Fruit fly (Drosophila melanogaster) whole organism, embryonic: Measurements from ENCODE around the gene CG33687.

Experiments used
- ATbp ChIP-seq: fragments of 200-800 bp; sonication (Bioruptor generic); optimal IDR thresholded peaks from 2 replicates; lab custom pipeline; 2017; ENCODE audit warnings: missing biosample characterization, mild to moderate bottlenecking, missing genetic modification characterization, missing genetic modification reagents
- Atf-2 ChIP-seq: fragments of 200-800 bp; sonication (Bioruptor generic); optimal IDR thresholded peaks from 2 replicates; lab custom pipeline; 2016; ENCODE audit warnings: missing biosample characterization, missing genetic modification characterization
- Atf3 ChIP-seq: fragments of 200-800 bp; sonication (Bioruptor generic); optimal IDR thresholded peaks from 3 replicates; lab custom pipeline; 2016; ENCODE audit warnings: missing biosample characterization, missing genetic modification characterization
- Bdp1 ChIP-seq: fragments of 200-800 bp; sonication (Bioruptor generic); optimal IDR thresholded peaks from 3 replicates; lab custom pipeline; 2016; ENCODE audit warnings: missing biosample characterization, missing genetic modification characterization
- Blimp-1 ChIP-seq: fragments of 200-800 bp; sonication (Bioruptor generic); optimal IDR thresholded peaks from 3 replicates; lab custom pipeline; 2018; ENCODE audit warnings: missing biosample characterization, missing genetic modification characterization, mild to moderate bottlenecking, moderate library complexity, missing genetic modification reagents
- C15 ChIP-seq: fragments of 200-800 bp; sonication (Bioruptor generic); IDR thresholded peaks from 3 replicates; pipeline ENCODE4 v1.3.6; 2022; ENCODE audit warnings: missing biosample characterization, missing genetic modification characterization
- CG11093 ChIP-seq: fragments of 200-800 bp; sonication (Bioruptor generic); IDR thresholded peaks from 3 replicates; pipeline ENCODE4 v1.3.6; 2022; ENCODE audit warnings: missing biosample characterization, missing genetic modification characterization
- CG11398 ChIP-seq: fragments of 200-800 bp; sonication (Bioruptor generic); optimal IDR thresholded peaks from 2 replicates; lab custom pipeline; 2016; ENCODE audit warnings: missing biosample characterization, missing genetic modification characterization
- CG11560 ChIP-seq: fragments of 200-800 bp; sonication (Bioruptor generic); IDR thresholded peaks from 3 replicates; pipeline ENCODE4 v1.3.6; 2022; ENCODE audit warnings: missing biosample characterization, missing genetic modification characterization
- CG12659 ChIP-seq: fragments of 200-800 bp; sonication (Bioruptor generic); optimal IDR thresholded peaks from 3 replicates; lab custom pipeline; 2017; ENCODE audit warnings: mild to moderate bottlenecking, missing biosample characterization, missing genetic modification reagents, missing genetic modification characterization
- CG12769 ChIP-seq: fragments of 200-800 bp; sonication (Bioruptor generic); optimal IDR thresholded peaks from 2 replicates; lab custom pipeline; 2019; ENCODE audit warnings: missing biosample characterization, mild to moderate bottlenecking, missing genetic modification characterization, moderate library complexity
- CG17802 ChIP-seq: fragments of 200-800 bp; sonication (Bioruptor generic); optimal IDR thresholded peaks from 2 replicates; lab custom pipeline; 2018; ENCODE audit warnings: missing biosample characterization, mild to moderate bottlenecking, missing genetic modification characterization, moderate library complexity
- CG17829 ChIP-seq: fragments of 200-800 bp; optimal IDR thresholded peaks from 2 replicates; lab custom pipeline; 2019; ENCODE audit warnings: missing biosample characterization, mild to moderate bottlenecking, missing genetic modification characterization, moderate library complexity
- CG18011 ChIP-seq: fragments of 200-800 bp; sonication (Bioruptor generic); optimal IDR thresholded peaks from 2 replicates; lab custom pipeline; 2017; ENCODE audit warnings: missing biosample characterization, missing genetic modification characterization, mild to moderate bottlenecking, moderate library complexity, missing genotype
- CG18619 ChIP-seq: fragments of 200-800 bp; sonication (Bioruptor generic); optimal IDR thresholded peaks from 3 replicates; lab custom pipeline; 2017; ENCODE audit warnings: missing biosample characterization, mild to moderate bottlenecking, missing genetic modification characterization
- CG31388 ChIP-seq: fragments of 200-800 bp; sonication (Bioruptor generic); optimal IDR thresholded peaks from 2 replicates; lab custom pipeline; 2016; ENCODE audit warnings: missing biosample characterization, missing genetic modification characterization
- CG3163 ChIP-seq: fragments of 200-800 bp; sonication (Bioruptor generic); optimal IDR thresholded peaks from 3 replicates; lab custom pipeline; 2016; ENCODE audit warnings: missing biosample characterization, missing genetic modification characterization
- CG32532 ChIP-seq: fragments of 200-800 bp; sonication (Bioruptor generic); IDR thresholded peaks from 2 replicates; pipeline ENCODE4 v1.3.6; 2022; ENCODE audit warnings: missing biosample characterization, missing genetic modification characterization
- CG32767 ChIP-seq: fragments of 200-800 bp; sonication (Bioruptor generic); IDR thresholded peaks from 2 replicates; pipeline ENCODE4 v1.3.6; 2022; ENCODE audit warnings: missing biosample characterization, missing genetic modification characterization
- CG3281 ChIP-seq: fragments of 200-800 bp; sonication (Bioruptor generic); optimal IDR thresholded peaks from 3 replicates; lab custom pipeline; 2017; ENCODE audit warnings: missing biosample characterization, mild to moderate bottlenecking, missing genetic modification characterization
- CG6683 ChIP-seq: fragments of 200-800 bp; sonication (Bioruptor generic); optimal IDR thresholded peaks from 2 replicates; lab custom pipeline; 2017; ENCODE audit warnings: missing biosample characterization, mild to moderate bottlenecking, missing genetic modification characterization, missing genetic modification reagents
- CG7928 ChIP-seq: fragments of 200-800 bp; sonication (Bioruptor generic); optimal IDR thresholded peaks from 2 replicates; lab custom pipeline; 2017; ENCODE audit warnings: missing biosample characterization, mild to moderate bottlenecking, missing genetic modification characterization
- CG7987 ChIP-seq: fragments of 200-800 bp; sonication (Bioruptor generic); optimal IDR thresholded peaks from 2 replicates; lab custom pipeline; 2018; ENCODE audit warnings: missing biosample characterization, mild to moderate bottlenecking, missing genetic modification characterization, moderate library complexity
- CG8089 ChIP-seq: fragments of 200-800 bp; sonication (Bioruptor generic); optimal IDR thresholded peaks from 3 replicates; lab custom pipeline; 2016; ENCODE audit warnings: missing biosample characterization, missing genetic modification characterization
- CG8281 ChIP-seq: fragments of 200-800 bp; sonication (Bioruptor generic); optimal IDR thresholded peaks from 2 replicates; lab custom pipeline; 2018; ENCODE audit warnings: missing biosample characterization, mild to moderate bottlenecking, missing genetic modification characterization, moderate library complexity
- CG9215 ChIP-seq: fragments of 200-800 bp; sonication (Bioruptor generic); IDR thresholded peaks from 2 replicates; pipeline ENCODE4 v1.3.6; 2022; ENCODE audit warnings: missing biosample characterization, missing genetic modification characterization
- CG9817 ChIP-seq: fragments of 200-800 bp; sonication (Bioruptor generic); optimal IDR thresholded peaks from 2 replicates; lab custom pipeline; 2018; ENCODE audit warnings: missing biosample characterization, mild to moderate bottlenecking, missing genetic modification characterization, moderate library complexity
- Dp ChIP-seq: fragments of 200-800 bp; sonication (Bioruptor generic); optimal IDR thresholded peaks from 2 replicates; lab custom pipeline; 2018; ENCODE audit warnings: missing biosample characterization, mild to moderate bottlenecking, missing genetic modification characterization, moderate library complexity
- Lpt ChIP-seq: fragments of >200 bp; optimal IDR thresholded peaks from 2 replicates; lab custom pipeline; 2018; ENCODE audit warnings: missing biosample characterization, missing genetic modification characterization
- Mrtf ChIP-seq: fragments of 200-800 bp; sonication (Bioruptor generic); IDR thresholded peaks from 3 replicates; pipeline ENCODE4 v1.3.6; 2022; ENCODE audit warnings: missing biosample characterization, missing genetic modification characterization
- Nf-YA ChIP-seq: fragments of 200-800 bp; sonication (Bioruptor generic); IDR thresholded peaks from 2 replicates; pipeline ENCODE4 v1.3.6; 2022; ENCODE audit warnings: missing biosample characterization, missing genetic modification characterization
- Opbp ChIP-seq: fragments of 200-800 bp; sonication (Bioruptor generic); IDR thresholded peaks from 3 replicates; pipeline ENCODE4 v1.3.6; 2022; ENCODE audit warnings: missing biosample characterization, missing genetic modification characterization; ENCODE audit not compliant: partially characterized antibody
- PHDP ChIP-seq: fragments of 200-800 bp; sonication (Bioruptor generic); optimal IDR thresholded peaks from 3 replicates; lab custom pipeline; 2018; ENCODE audit warnings: missing biosample characterization, mild to moderate bottlenecking, missing genetic modification characterization, moderate library complexity
- Sry-δ ChIP-seq: fragments of 200-800 bp; sonication (Bioruptor generic); optimal IDR thresholded peaks from 2 replicates; lab custom pipeline; 2016; ENCODE audit warnings: missing biosample characterization, missing genetic modification characterization
- Ssrp ChIP-seq: fragments of 200-800 bp; sonication (Bioruptor generic); optimal IDR thresholded peaks from 2 replicates; lab custom pipeline; 2018; ENCODE audit warnings: missing biosample characterization, mild to moderate bottlenecking, missing genetic modification characterization, moderate library complexity
- Trl ChIP-seq, 3 experiments: fragments of >200 bp in 2 of 3; fragments of 200-800 bp in 1 of 3; sonication (Bioruptor generic) in 1 of 3; optimal IDR thresholded peaks; 2 replicates in 1 of 3; 3 replicates in 2 of 3; lab custom pipeline; 2016 to 2017; ENCODE audit warnings: missing biosample characterization in 1 of 3, missing genetic modification characterization in 1 of 3
- ap ChIP-seq: fragments of 200-800 bp; sonication (Bioruptor generic); IDR thresholded peaks from 2 replicates; pipeline ENCODE4 v1.3.6; 2022; ENCODE audit warnings: missing biosample characterization, missing genetic modification characterization
- ash1 ChIP-seq: fragments of 200-800 bp; sonication (Bioruptor generic); optimal IDR thresholded peaks from 2 replicates; lab custom pipeline; 2018; ENCODE audit warnings: missing biosample characterization, mild to moderate bottlenecking, missing genetic modification characterization
- chn ChIP-seq: fragments of 200-800 bp; sonication (Bioruptor generic); optimal IDR thresholded peaks from 2 replicates; lab custom pipeline; 2016; ENCODE audit warnings: missing biosample characterization, missing genetic modification characterization
- gcm2 ChIP-seq: fragments of 200-800 bp; sonication (Bioruptor generic); optimal IDR thresholded peaks from 2 replicates; lab custom pipeline; 2016; ENCODE audit warnings: missing biosample characterization, missing genetic modification characterization
- knrl ChIP-seq: fragments of 200-800 bp; sonication (Bioruptor generic); IDR thresholded peaks from 3 replicates; pipeline ENCODE4 v1.3.6; 2022; ENCODE audit warnings: missing biosample characterization, missing genetic modification characterization; ENCODE audit not compliant: partially characterized antibody
- luna ChIP-seq: fragments of 200-800 bp; sonication (Bioruptor generic); optimal IDR thresholded peaks from 2 replicates; lab custom pipeline; 2016; ENCODE audit warnings: missing biosample characterization, missing genetic modification characterization
- mld ChIP-seq: fragments of 200-800 bp; sonication (Bioruptor generic); IDR thresholded peaks from 3 replicates; pipeline ENCODE4 v1.3.6; 2022; ENCODE audit warnings: missing biosample characterization, missing genetic modification characterization; ENCODE audit not compliant: partially characterized antibody
- pita ChIP-seq: fragments of 200-800 bp; sonication (Bioruptor generic); optimal IDR thresholded peaks from 2 replicates; lab custom pipeline; 2017; ENCODE audit warnings: missing biosample characterization, mild to moderate bottlenecking, missing genetic modification characterization
- pum ChIP-seq: fragments of 200-800 bp; sonication (Bioruptor generic); optimal IDR thresholded peaks from 2 replicates; lab custom pipeline; 2016; ENCODE audit warnings: missing biosample characterization, missing genetic modification characterization
- ranshi ChIP-seq: fragments of 200-800 bp; sonication (Bioruptor generic); IDR thresholded peaks from 2 replicates; pipeline ENCODE4 v1.3.6; 2022; ENCODE audit warnings: missing biosample characterization, missing genetic modification characterization
- ro ChIP-seq: fragments of 200-800 bp; sonication (Bioruptor generic); IDR thresholded peaks from 2 replicates; pipeline ENCODE4 v1.3.6; 2022; ENCODE audit warnings: missing biosample characterization, missing genetic modification characterization
- slp2 ChIP-seq: fragments of 200-800 bp; sonication (Bioruptor generic); optimal IDR thresholded peaks from 2 replicates; lab custom pipeline; 2016; ENCODE audit warnings: missing biosample characterization, missing genetic modification characterization
- sob ChIP-seq: fragments of 200-800 bp; sonication (Bioruptor generic); IDR thresholded peaks from 2 replicates; pipeline ENCODE4 v1.3.6; 2022; ENCODE audit warnings: missing biosample characterization, missing genetic modification characterization
- tgo ChIP-seq: fragments of 200-800 bp; sonication (Bioruptor generic); IDR thresholded peaks from 3 replicates; pipeline ENCODE4 v1.3.6; 2022; ENCODE audit warnings: missing biosample characterization, missing genetic modification characterization

The CG33687 gene

dm6 chr3L:16228659-16229205, 31.1 kb downstream of the CG33687 start, which contains the start of gene Tmx3 (continued):
- TF ChIP-seq ranshi (GFP tag; lab: Robert Waterston, UW): peak; percentile 95
- no peak for TF ChIP-seq CG11398 (GFP tag; lab: Kevin White, UChicago)
- no peak for TF ChIP-seq Bdp1 (GFP tag; lab: Kevin White, UChicago)
- TF ChIP-seq CG17802: peak; percentile 67
- TF ChIP-seq CG32532 (GFP tag; lab: Robert Waterston, UW): peak; percentile 96
- TF ChIP-seq Trl (optimal IDR thresholded peaks at IDR 0.05; lab: Kevin White, UChicago): no peak
- TF ChIP-seq Trl (GFP tag; optimal IDR thresholded peaks at IDR 0.05; lab: Kevin White, UChicago): peak; percentile 52
- peak; percentile 95 for TF ChIP-seq sob (GFP tag; lab: Robert Waterston, UW)
- peak; percentile 84; the same call in 2 of the 3 replicates for TF ChIP-seq Mrtf
- peak; percentile 90 for TF ChIP-seq CG17829 (tag; lab: Kevin White, UChicago)
- TF ChIP-seq chn: peak; percentile 59
- TF ChIP-seq slp2 (GFP tag; lab: Kevin White, UChicago): peak; percentile 32
- peak; percentile 33 for TF ChIP-seq CG7928 (GFP tag; lab: Kevin White, UChicago)
- TF ChIP-seq CG3281 (GFP tag; lab: Kevin White, UChicago): peak; percentile 74
- no peak for TF ChIP-seq CG12769 (tag; lab: Kevin White, UChicago)
- TF ChIP-seq CG11093 (GFP tag; lab: Robert Waterston, UW): peak; percentile 85
- peak; percentile 91 for TF ChIP-seq PHDP
- TF ChIP-seq Ssrp: peak; percentile 92
- TF ChIP-seq gcm2 (GFP tag; lab: Kevin White, UChicago): peak; percentile 46
- TF ChIP-seq CG12659 (GFP tag; lab: Kevin White, UChicago): peak; percentile 92
- peak; percentile 85 for TF ChIP-seq ro (GFP tag; lab: Robert Waterston, UW)
- peak; percentile 35 for TF ChIP-seq CG8089
- TF ChIP-seq Lpt (GFP tag; lab: Kevin White, UChicago): no peak
- TF ChIP-seq ap (GFP tag; lab: Robert Waterston, UW): peak; percentile 90
- TF ChIP-seq C15 (GFP tag; lab: Robert Waterston, UW): peak; percentile 76; the same call in 2 of the 3 replicates
- TF ChIP-seq CG32767 (GFP tag; lab: Robert Waterston, UW): peak; percentile 83
- TF ChIP-seq CG7987 (GFP tag; lab: Kevin White, UChicago): no peak
- peak; percentile 30 for TF ChIP-seq CG6683
- peak; percentile 38 for TF ChIP-seq Atf3 (GFP tag; lab: Kevin White, UChicago)
- peak; percentile 55 for TF ChIP-seq pum
- TF ChIP-seq Sry-δ (GFP tag; lab: Kevin White, UChicago): peak; percentile 26
- TF ChIP-seq Nf-YA (GFP tag; lab: Robert Waterston, UW): peak; percentile 81
- TF ChIP-seq pita: no peak
- no peak; the same call in 2 of the 3 replicates for TF ChIP-seq knrl (GFP tag; lab: Robert Waterston, UW)
- peak; percentile 19 for TF ChIP-seq CG3163 (GFP tag; lab: Kevin White, UChicago)
- TF ChIP-seq CG9817 (tag; lab: Kevin White, UChicago): peak; percentile 90
- peak; percentile 28 for TF ChIP-seq Dp (GFP tag; lab: Kevin White, UChicago)
- TF ChIP-seq Blimp-1 (GFP tag; lab: Kevin White, UChicago): peak; percentile 85
- peak; percentile 84 for TF ChIP-seq CG18619 (GFP tag; lab: Kevin White, UChicago)
- TF ChIP-seq CG8281 (tag; lab: Kevin White, UChicago): peak; percentile 50
- no peak for TF ChIP-seq Opbp (GFP tag; lab: Robert Waterston, UW)
- peak; percentile 84 for TF ChIP-seq CG9215 (GFP tag; lab: Robert Waterston, UW)
- peak; percentile 50 for TF ChIP-seq ATbp (GFP tag; lab: Kevin White, UChicago)
- TF ChIP-seq CG31388: peak; percentile 29
- TF ChIP-seq CG18011 (GFP tag; lab: Kevin White, UChicago): peak; percentile 57
- peak; percentile 63; the same call in 1 of the 3 replicates for TF ChIP-seq CG11560 (tag; lab: Robert Waterston, UW)
- no peak for TF ChIP-seq luna
- TF ChIP-seq Atf-2: peak; percentile 47
- no peak for TF ChIP-seq ash1 (GFP tag; lab: Kevin White, UChicago)
- peak; percentile 94 for TF ChIP-seq tgo
- TF ChIP-seq mld (GFP tag; lab: Robert Waterston, UW): no peak
